Worm (Caenorhabditis elegans): ENCODE data around the gene ctr-9.
"Not testable (repeated sequence)": the region's sequence is repeated elsewhere in the genome, so short reads cannot be mapped to it uniquely, and the experiment has no call there.

DNA sequence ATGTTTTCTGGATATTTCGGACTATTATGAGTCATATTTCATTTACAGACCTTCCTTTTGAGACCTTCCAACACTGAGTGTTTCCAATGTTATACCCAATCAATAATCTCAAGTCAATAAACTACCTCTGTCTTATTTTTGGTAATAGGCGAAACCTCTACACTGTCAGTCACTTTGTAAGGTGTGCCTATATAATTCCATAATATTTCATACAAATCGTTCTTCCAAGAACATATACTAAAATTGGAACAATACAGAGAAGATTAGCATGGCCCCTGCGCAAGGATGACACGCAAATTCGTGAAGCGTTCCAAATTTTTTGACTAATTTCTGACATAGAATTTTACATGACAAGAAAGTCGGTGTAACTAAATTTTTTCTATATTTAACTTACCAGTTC, 41.8 kb upstream of the ctr-9 start:
- TF ChIP-seq unc-62 (GFP tag; optimal IDR thresholded peaks at IDR 0.05); ceh-82 (tag; optimal IDR thresholded peaks at IDR 0.05); xbp-1 (tag; optimal IDR thresholded peaks at IDR 0.05); pqm-1 (tag; optimal IDR thresholded peaks at IDR 0.05); nhr-77 (tag; optimal IDR thresholded peaks at IDR 0.05); aly-2 (tag; optimal IDR thresholded peaks at IDR 0.05); ztf-11 (tag; optimal IDR thresholded peaks at IDR 0.05); elt-3 (tag; optimal IDR thresholded peaks at IDR 0.05); hpl-2 (GFP tag; optimal IDR thresholded peaks at IDR 0.05); nhr-12 (tag; optimal IDR thresholded peaks at IDR 0.05); egl-27 (tag; optimal IDR thresholded peaks at IDR 0.05); tbx-2 (tag; optimal IDR thresholded peaks at IDR 0.05): not testable (repeated sequence)
